Fruit fly (Drosophila melanogaster) Kc167 (cell line): ENCODE data around the gene CG5104.

Source experiments
- Myc ChIP-seq: fragments of >200 bp; optimal IDR thresholded peaks from 2 replicates; lab custom pipeline; 2017; ENCODE audit warnings: missing external identifiers
- Sin3A ChIP-seq: fragments of >200 bp; optimal IDR thresholded peaks from 2 replicates; lab custom pipeline; 2018; ENCODE audit warnings: missing external identifiers
- h ChIP-seq: fragments of >200 bp; optimal IDR thresholded peaks from 3 replicates; lab custom pipeline; 2018; ENCODE audit warnings: missing external identifiers
- insv ChIP-seq: fragments of >200 bp; optimal IDR thresholded peaks from 3 replicates; lab custom pipeline; 2018; ENCODE audit warnings: missing external identifiers
- psq ChIP-seq: fragments of >200 bp; optimal IDR thresholded peaks from 2 replicates; lab custom pipeline; 2017; ENCODE audit warnings: missing external identifiers
- ttk ChIP-seq: sonication (Bioruptor generic); optimal IDR thresholded peaks from 2 replicates; lab custom pipeline; 2017; ENCODE audit warnings: missing external identifiers

The CG5104 gene

dm6 chr3L:20548201-20548854 is 27.5 kb downstream of the CG5104 start:
- TF ChIP-seq psq (lab: Kevin White, UChicago) (no peak), insv (lab: Kevin White, UChicago) (no peak), Myc (lab: Kevin White, UChicago) (no peak), Sin3A (no peak), h (lab: Kevin White, UChicago) (no peak), ttk (lab: Kevin White, UChicago) (no peak)

DNA sequence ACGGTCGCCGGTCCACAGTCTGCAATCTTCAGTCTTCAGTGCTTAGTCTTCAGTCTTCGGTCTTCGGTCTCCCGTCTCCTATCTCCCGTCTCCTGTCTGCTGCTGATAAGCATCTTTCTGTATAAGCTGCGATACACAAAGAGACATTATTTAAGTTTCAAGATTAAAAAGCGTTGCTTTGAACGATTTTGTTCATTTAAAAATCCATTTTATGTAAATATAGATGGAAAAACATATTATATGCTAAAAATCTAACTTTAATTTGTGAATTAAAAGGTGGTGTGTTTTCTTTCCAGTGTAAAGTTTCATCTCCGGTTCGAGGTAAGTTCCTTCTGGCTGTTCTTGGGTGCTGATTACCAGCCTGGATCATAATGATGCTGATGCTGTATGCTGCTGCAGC is 28.5 kb downstream of the CG5104 start:
- TF ChIP-seq psq (lab: Kevin White, UChicago) (no peak), insv (lab: Kevin White, UChicago) (no peak), Sin3A (no peak), ttk (lab: Kevin White, UChicago) (no peak), Myc (lab: Kevin White, UChicago) (no peak), h (lab: Kevin White, UChicago) (no peak)

dm6 chr3L:20551862-20552261 is 31.1 kb downstream of the CG5104 start:
- no peak for TF ChIP-seq psq (lab: Kevin White, UChicago)

dm6 chr3L:20556371-20556770 is 35.6 kb downstream of the CG5104 start:
- no peak for TF ChIP-seq ttk (lab: Kevin White, UChicago)
- no peak for TF ChIP-seq insv (lab: Kevin White, UChicago)
- TF ChIP-seq Myc (lab: Kevin White, UChicago): no peak
- TF ChIP-seq psq (lab: Kevin White, UChicago): no peak

dm6 chr3L:20557065-20557464 is 36.3 kb downstream of the CG5104 start:
- TF ChIP-seq ttk (lab: Kevin White, UChicago) (no peak), Sin3A (no peak), psq (lab: Kevin White, UChicago) (no peak), Myc (lab: Kevin White, UChicago) (no peak), h (lab: Kevin White, UChicago) (no peak)

- TF ChIP-seq Myc (lab: Kevin White, UChicago) (no peak), psq (lab: Kevin White, UChicago) (no peak), h (lab: Kevin White, UChicago) (no peak), insv (lab: Kevin White, UChicago) (no peak), ttk (lab: Kevin White, UChicago) (no peak), Sin3A (no peak)
Observed at dm6 chr3L:20562649-20563048, 41.8 kb downstream of the CG5104 start.

dm6 chr3L:20563767-20564166 is 43.0 kb downstream of the CG5104 start:
- TF ChIP-seq Myc (lab: Kevin White, UChicago) (no peak), insv (lab: Kevin White, UChicago) (no peak), h (lab: Kevin White, UChicago) (no peak), psq (lab: Kevin White, UChicago) (no peak), Sin3A (no peak), ttk (lab: Kevin White, UChicago) (no peak)

DNA sequence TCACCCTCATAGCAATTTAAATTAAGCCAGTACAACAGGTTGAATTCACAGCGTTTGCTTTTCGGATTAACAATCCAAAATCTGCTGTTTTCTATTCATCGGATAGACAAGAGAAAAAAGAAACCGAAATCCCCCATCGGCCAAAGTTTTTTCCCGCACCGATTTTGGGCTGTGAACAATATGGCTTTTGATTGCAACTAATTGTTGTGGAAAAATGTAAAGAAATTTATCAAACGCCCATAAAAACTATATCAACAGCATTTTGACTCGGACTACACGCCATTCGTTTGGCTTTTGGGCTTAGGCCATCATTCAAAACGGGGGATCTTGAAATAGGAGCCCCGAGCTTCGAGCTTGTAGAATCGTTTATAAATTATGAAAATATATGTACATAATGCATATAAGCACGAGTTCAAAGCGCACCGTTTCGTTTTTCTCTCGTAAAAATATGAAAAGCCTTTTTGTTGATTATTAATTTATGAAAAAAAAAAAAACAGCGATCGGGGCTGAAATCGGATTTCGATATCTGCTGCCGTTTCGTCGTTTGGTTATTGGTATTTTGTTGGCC is 44.8 kb downstream of the CG5104 start:
- TF ChIP-seq Sin3A (no peak), Myc (lab: Kevin White, UChicago) (no peak), psq (lab: Kevin White, UChicago) (no peak), h (lab: Kevin White, UChicago) (no peak), insv (lab: Kevin White, UChicago) (no peak), ttk (lab: Kevin White, UChicago) (no peak)

DNA sequence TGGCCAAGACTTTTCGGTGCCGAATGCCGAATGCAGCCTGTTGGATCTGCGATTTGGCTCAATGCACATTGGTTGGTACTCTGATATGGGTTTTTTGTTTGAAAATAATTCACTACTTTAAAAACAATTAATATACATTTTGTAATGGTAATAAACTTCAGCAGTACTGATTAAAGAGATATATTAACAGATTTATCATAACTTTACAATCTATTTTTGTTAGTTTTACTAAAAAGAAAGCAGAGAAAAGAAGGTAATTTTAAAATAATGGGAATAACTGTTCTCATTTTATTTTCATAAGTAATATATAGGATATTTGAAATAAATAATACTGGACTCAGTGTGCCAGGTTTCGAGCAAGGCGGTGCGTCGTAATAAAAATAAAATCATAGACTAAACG is 49.3 kb downstream of the CG5104 start:
- TF ChIP-seq insv (lab: Kevin White, UChicago) (no peak), h (lab: Kevin White, UChicago) (no peak), Myc (lab: Kevin White, UChicago) (no peak), Sin3A (no peak), ttk (lab: Kevin White, UChicago) (no peak), psq (lab: Kevin White, UChicago) (no peak)
